Worm (Caenorhabditis elegans) whole organism, L3 larva: ENCODE results near the gene let-19.
A peak's percentile ranks its signal among the peaks of the same experiment; 100 is the strongest.

ENCODE experiments used
- elt-3 ChIP-seq, 3 experiments: fragments of 150-350 bp in 1 of 3; sonication (generic microtip) in 2 of 3; optimal IDR thresholded peaks; 2 replicates in 2 of 3; 4 replicates in 1 of 3; lab custom pipeline; 2014 to 2017; ENCODE audit warnings: missing biosample characterization in 3 of 3, missing genetic modification characterization in 3 of 3
- fos-1 ChIP-seq: fragments of 150-350 bp; optimal IDR thresholded peaks from 2 replicates; lab custom pipeline; 2014; ENCODE audit warnings: missing biosample characterization, missing genetic modification characterization
- lin-15B ChIP-seq: fragments of 150-350 bp; optimal IDR thresholded peaks from 2 replicates; lab custom pipeline; 2014; ENCODE audit warnings: missing biosample characterization, missing genetic modification characterization
- nhr-237 ChIP-seq: fragments of 150-350 bp; optimal IDR thresholded peaks from 2 replicates; lab custom pipeline; 2014; ENCODE audit warnings: missing biosample characterization, missing genetic modification characterization
- nhr-77 ChIP-seq: fragments of 150-350 bp; optimal IDR thresholded peaks from 2 replicates; lab custom pipeline; 2014; ENCODE audit warnings: missing biosample characterization, missing genetic modification characterization
- pha-4 ChIP-seq: fragments of 150-350 bp; optimal IDR thresholded peaks from 2 replicates; lab custom pipeline; 2014; ENCODE audit warnings: missing biosample characterization, missing genetic modification reagents, missing genetic modification characterization
- ztf-11 ChIP-seq: fragments of 150-350 bp; optimal IDR thresholded peaks from 2 replicates; lab custom pipeline; 2014; ENCODE audit warnings: missing biosample characterization, missing genetic modification characterization

- TF ChIP-seq nhr-77 (tag; lab: Kevin White, UChicago) (no peak), nhr-237 (no peak), fos-1 (tag; lab: Kevin White, UChicago) (no peak), lin-15B (tag; lab: Kevin White, UChicago) (no peak), elt-3 (tag; optimal IDR thresholded peaks at IDR 0.05; lab: Kevin White, UChicago) (no peak), ztf-11 (no peak), pha-4 (peak; percentile 25)
Observed at ce11 chrII:8741277-8741676, 29.5 kb upstream of the let-19 start.
